Worm (Caenorhabditis elegans) whole organism, young adult: Measurements from ENCODE around the gene nhr-210.

Experiments used
- B0035.1 ChIP-seq: sonication (generic microtip); optimal IDR thresholded peaks from 2 replicates; lab custom pipeline; 2016; ENCODE audit warnings: missing genetic modification characterization, mild to moderate bottlenecking, missing compliant biosample characterization, missing genotype, missing genetic modification reagents
- F49E8.2 ChIP-seq: sonication (generic microtip); optimal IDR thresholded peaks from 3 replicates; lab custom pipeline; 2017; ENCODE audit warnings: missing genetic modification characterization, mild to moderate bottlenecking, missing compliant biosample characterization, antibody characterized with exemption, moderate library complexity; ENCODE audit not compliant: insufficient read depth
- Y56A3A.18 ChIP-seq: fragments of 200-800 bp; sonication (Bioruptor generic); IDR thresholded peaks from 2 replicates; pipeline ENCODE4 v1.3.6; 2022; ENCODE audit warnings: missing genetic modification reagents, missing genetic modification characterization, missing compliant biosample characterization
- ceh-40 ChIP-seq: fragments of 200-800 bp; sonication (Bioruptor generic); IDR thresholded peaks from 2 replicates; pipeline ENCODE4 v1.3.6; 2022; ENCODE audit warnings: missing genetic modification characterization, missing compliant biosample characterization
- ceh-79 ChIP-seq: sonication (generic microtip); optimal IDR thresholded peaks from 2 replicates; lab custom pipeline; 2017; ENCODE audit warnings: mild to moderate bottlenecking, missing genetic modification characterization, missing compliant biosample characterization
- dpl-1 ChIP-seq: fragments of 150-350 bp; optimal IDR thresholded peaks from 2 replicates; lab custom pipeline; 2014; ENCODE audit warnings: missing biosample characterization, missing genetic modification reagents, missing genetic modification characterization
- efl-1 ChIP-seq: fragments of 150-350 bp; optimal IDR thresholded peaks from 2 replicates; lab custom pipeline; 2014; ENCODE audit warnings: missing biosample characterization, missing genetic modification reagents, missing genetic modification characterization
- egrh-3 ChIP-seq: fragments of 200-800 bp; sonication (Bioruptor generic); IDR thresholded peaks from 2 replicates; pipeline ENCODE4 v1.3.6; 2022; ENCODE audit warnings: missing genetic modification reagents, missing genetic modification characterization, missing compliant biosample characterization
- hmg-20 ChIP-seq: fragments of 200-800 bp; sonication (Bioruptor generic); IDR thresholded peaks from 2 replicates; pipeline ENCODE4 v1.3.6; 2022; ENCODE audit warnings: missing genetic modification reagents, missing genetic modification characterization, missing compliant biosample characterization
- pha-4 ChIP-seq: fragments of 150-350 bp; sonication (generic microtip); optimal IDR thresholded peaks from 2 replicates; lab custom pipeline; 2014; ENCODE audit warnings: missing biosample characterization, missing genetic modification reagents, missing genetic modification characterization
- snpc-4 ChIP-seq, 5 experiments: fragments of 150-350 bp in 1 of 5; sonication (generic microtip) in 4 of 5; optimal IDR thresholded peaks; 2 replicates each; lab custom pipeline; 2014 to 2018; ENCODE audit warnings: missing genetic modification characterization in 5 of 5, missing biosample characterization in 3 of 5, antibody characterized with exemption in 2 of 5, mild to moderate bottlenecking in 2 of 5, missing compliant biosample characterization in 2 of 5, missing genotype in 2 of 5, moderate library complexity in 2 of 5, missing genetic modification reagents in 1 of 5
- unc-62 ChIP-seq: fragments of 150-350 bp; optimal IDR thresholded peaks from 2 replicates; lab custom pipeline; 2014; ENCODE audit warnings: missing biosample characterization, missing genetic modification reagents, missing genetic modification characterization

DNA sequence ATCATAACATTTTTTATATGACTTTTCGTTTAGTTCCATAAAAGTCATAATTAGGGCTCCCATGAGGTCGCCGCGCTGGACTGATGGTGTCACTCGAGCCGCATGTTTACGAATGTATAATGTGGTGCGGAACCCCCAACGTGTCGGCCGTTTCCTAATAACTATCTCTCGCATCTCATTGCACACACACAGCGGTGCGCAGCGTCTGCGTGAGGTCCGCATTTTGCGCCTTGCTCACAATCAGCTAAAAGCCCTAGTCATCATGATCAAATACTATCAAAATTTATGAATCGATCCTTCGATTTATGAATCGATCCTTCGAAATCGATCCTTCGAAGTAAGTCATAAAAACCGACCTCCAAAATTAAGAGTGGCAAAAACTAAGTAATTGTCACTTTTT, 40.6 kb upstream of the nhr-210 start, which contains the start of gene srx-7:
- TF ChIP-seq snpc-4 (GFP tag; optimal IDR thresholded peaks at IDR 0.05; lab: Kevin White, UChicago): no peak
- TF ChIP-seq snpc-4 (tag; optimal IDR thresholded peaks at IDR 0.05; lab: Kevin White, UChicago): peak in 1 of 4 experiments; percentile 65
- no peak for TF ChIP-seq dpl-1
- no peak for TF ChIP-seq hmg-20 (GFP tag; lab: Robert Waterston, UW)
- no peak for TF ChIP-seq efl-1 (GFP tag; lab: Kevin White, UChicago)
- no peak for TF ChIP-seq F49E8.2 (tag; lab: Kevin White, UChicago)
- no peak for TF ChIP-seq ceh-79 (tag; lab: Kevin White, UChicago)
- TF ChIP-seq egrh-3 (GFP tag; lab: Robert Waterston, UW): no peak
- TF ChIP-seq ceh-40 (GFP tag; lab: Robert Waterston, UW): no peak
- no peak for TF ChIP-seq unc-62 (GFP tag; lab: Kevin White, UChicago)
- TF ChIP-seq pha-4 (tag; lab: Kevin White, UChicago): no peak
- no peak for TF ChIP-seq Y56A3A.18
- TF ChIP-seq B0035.1 (tag; lab: Kevin White, UChicago): no peak
